Worm (Caenorhabditis elegans) whole organism, L3 larva: ENCODE results near the gene ephx-1.

Experiments
- ZK546.5 ChIP-seq: sonication (generic microtip); optimal IDR thresholded peaks from 2 replicates; lab custom pipeline; 2017; ENCODE audit warnings: missing biosample characterization, missing genetic modification characterization
- aly-2 ChIP-seq: fragments of 150-350 bp; optimal IDR thresholded peaks from 2 replicates; lab custom pipeline; 2014; ENCODE audit warnings: missing biosample characterization, missing genetic modification characterization
- ama-1 ChIP-seq: fragments of 150-350 bp; optimal IDR thresholded peaks from 2 replicates; lab custom pipeline; 2018
- ceh-82 ChIP-seq: fragments of 150-350 bp; optimal IDR thresholded peaks from 2 replicates; lab custom pipeline; 2014; ENCODE audit warnings: missing biosample characterization, missing genetic modification characterization
- ceh-9 ChIP-seq: sonication (generic microtip); optimal IDR thresholded peaks from 2 replicates; lab custom pipeline; 2018; ENCODE audit warnings: missing biosample characterization, missing genetic modification characterization
- daf-12 ChIP-seq: fragments of 150-350 bp; optimal IDR thresholded peaks from 2 replicates; lab custom pipeline; 2014; ENCODE audit warnings: missing biosample characterization, missing genetic modification reagents, missing genetic modification characterization
- egl-27 ChIP-seq: sonication (generic microtip); optimal IDR thresholded peaks from 4 replicates; lab custom pipeline; 2017; ENCODE audit warnings: missing biosample characterization, missing genetic modification reagents, missing genetic modification characterization
- egl-5 ChIP-seq: fragments of 150-350 bp; optimal IDR thresholded peaks from 2 replicates; lab custom pipeline; 2017; ENCODE audit warnings: missing biosample characterization, missing genetic modification reagents, missing genetic modification characterization, inconsistent platforms
- elt-2 ChIP-seq: sonication (generic microtip); optimal IDR thresholded peaks from 2 replicates; lab custom pipeline; 2016; ENCODE audit warnings: missing genetic modification reagents, mild to moderate bottlenecking, missing genetic modification characterization, missing compliant biosample characterization
- elt-3 ChIP-seq, 3 experiments: fragments of 150-350 bp in 1 of 3; sonication (generic microtip) in 2 of 3; optimal IDR thresholded peaks; 2 replicates in 2 of 3; 4 replicates in 1 of 3; lab custom pipeline; 2014 to 2017; ENCODE audit warnings: missing biosample characterization in 3 of 3, missing genetic modification characterization in 3 of 3
- fkh-10 ChIP-seq: sonication (generic microtip); optimal IDR thresholded peaks from 2 replicates; lab custom pipeline; 2017; ENCODE audit warnings: missing biosample characterization, missing genetic modification reagents, missing genetic modification characterization
- hmg-11 ChIP-seq: sonication (generic microtip); optimal IDR thresholded peaks from 2 replicates; lab custom pipeline; 2016; ENCODE audit warnings: missing genetic modification characterization, missing compliant biosample characterization
- jun-1 ChIP-seq: fragments of 150-350 bp; optimal IDR thresholded peaks from 2 replicates; lab custom pipeline; 2014; ENCODE audit warnings: missing biosample characterization, missing genetic modification reagents, missing genetic modification characterization
- lin-15B ChIP-seq: fragments of 150-350 bp; optimal IDR thresholded peaks from 2 replicates; lab custom pipeline; 2014; ENCODE audit warnings: missing biosample characterization, missing genetic modification characterization
- lin-39 ChIP-seq: fragments of 150-350 bp; optimal IDR thresholded peaks from 2 replicates; lab custom pipeline; 2018; ENCODE audit warnings: missing biosample characterization, missing genetic modification reagents, missing genetic modification characterization
- lsy-12 ChIP-seq: sonication (generic microtip); optimal IDR thresholded peaks from 2 replicates; lab custom pipeline; 2016; ENCODE audit warnings: mild to moderate bottlenecking, missing genetic modification characterization, missing compliant biosample characterization
- mdl-1 ChIP-seq: fragments of 150-350 bp; optimal IDR thresholded peaks from 2 replicates; lab custom pipeline; 2014; ENCODE audit warnings: missing biosample characterization, missing genetic modification characterization
- nfya-1 ChIP-seq: sonication (generic microtip); optimal IDR thresholded peaks from 2 replicates; lab custom pipeline; 2017; ENCODE audit warnings: missing genetic modification characterization, mild to moderate bottlenecking, missing compliant biosample characterization, antibody characterized with exemption, moderate library complexity; ENCODE audit not compliant: insufficient read depth
- nhr-11 ChIP-seq: fragments of 150-350 bp; optimal IDR thresholded peaks from 2 replicates; lab custom pipeline; 2014; ENCODE audit warnings: missing biosample characterization, missing genetic modification characterization
- nhr-12 ChIP-seq: fragments of 150-350 bp; optimal IDR thresholded peaks from 2 replicates; lab custom pipeline; 2014; ENCODE audit warnings: missing biosample characterization, missing genetic modification characterization
- nhr-23 ChIP-seq: fragments of 150-350 bp; optimal IDR thresholded peaks from 2 replicates; lab custom pipeline; 2014; ENCODE audit warnings: missing biosample characterization, missing genetic modification reagents, missing genetic modification characterization
- nhr-25 ChIP-seq: sonication (generic microtip); optimal IDR thresholded peaks from 2 replicates; lab custom pipeline; 2017; ENCODE audit warnings: missing biosample characterization, missing genetic modification characterization
- nhr-28 ChIP-seq: fragments of 150-350 bp; optimal IDR thresholded peaks from 2 replicates; lab custom pipeline; 2014; ENCODE audit warnings: missing biosample characterization, missing genetic modification characterization
- nhr-43 ChIP-seq: sonication (generic microtip); optimal IDR thresholded peaks from 2 replicates; lab custom pipeline; 2016; ENCODE audit warnings: mild to moderate bottlenecking, missing genetic modification characterization, missing compliant biosample characterization; ENCODE audit not compliant: poor library complexity, severe bottlenecking
- nhr-76 ChIP-seq: fragments of 150-350 bp; sonication (generic microtip); optimal IDR thresholded peaks from 5 replicates; lab custom pipeline; 2014; ENCODE audit warnings: missing biosample characterization, missing genetic modification characterization
- nhr-77 ChIP-seq: fragments of 150-350 bp; optimal IDR thresholded peaks from 2 replicates; lab custom pipeline; 2014; ENCODE audit warnings: missing biosample characterization, missing genetic modification characterization
- pha-4 ChIP-seq: fragments of 150-350 bp; optimal IDR thresholded peaks from 2 replicates; lab custom pipeline; 2014; ENCODE audit warnings: missing biosample characterization, missing genetic modification reagents, missing genetic modification characterization
- pqm-1 ChIP-seq: fragments of 150-350 bp; optimal IDR thresholded peaks from 2 replicates; lab custom pipeline; 2017; ENCODE audit warnings: missing biosample characterization, missing genetic modification characterization, inconsistent platforms
- sea-2 ChIP-seq: fragments of 150-350 bp; sonication (generic microtip); optimal IDR thresholded peaks from 4 replicates; lab custom pipeline; 2014; ENCODE audit warnings: missing biosample characterization, missing genetic modification reagents, missing genetic modification characterization
- skn-1 ChIP-seq: fragments of 150-350 bp; optimal IDR thresholded peaks from 2 replicates; lab custom pipeline; 2014; ENCODE audit warnings: missing biosample characterization, missing genetic modification characterization
- snpc-4 ChIP-seq: fragments of 150-350 bp; optimal IDR thresholded peaks from 2 replicates; lab custom pipeline; 2014; ENCODE audit warnings: missing biosample characterization, missing genetic modification characterization
- tbx-2 ChIP-seq: sonication (generic microtip); optimal IDR thresholded peaks from 2 replicates; lab custom pipeline; 2016; ENCODE audit warnings: mild to moderate bottlenecking, missing genetic modification characterization, missing compliant biosample characterization
- ztf-4 ChIP-seq: fragments of 150-350 bp; optimal IDR thresholded peaks from 2 replicates; lab custom pipeline; 2014; ENCODE audit warnings: missing biosample characterization, missing genetic modification characterization

Gene ephx-1

ce11 chrII:4004614-4005013 is at the start of gene ephx-1:
Gene ephx-1, plus strand, starts transcription at chrII:4004914.
- TF ChIP-seq pha-4 (tag; lab: Kevin White, UChicago) (peak; percentile 19), ama-1 (no peak), nhr-77 (tag; lab: Kevin White, UChicago) (no peak)

ce11 chrII:3955938-3956337 is 48.8 kb upstream of the ephx-1 start:
- TF ChIP-seq daf-12 (tag; lab: Kevin White, UChicago) (no peak), egl-5 (tag; lab: Kevin White, UChicago) (peak; percentile 12)

ce11 chrII:3956744-3957143 is 48.0 kb upstream of the ephx-1 start:
- TF ChIP-seq daf-12 (tag; lab: Kevin White, UChicago) (no peak), nhr-12 (tag; lab: Kevin White, UChicago) (no peak), egl-5 (tag; lab: Kevin White, UChicago) (peak; percentile 6), nfya-1 (tag; lab: Kevin White, UChicago) (peak; percentile 60), snpc-4 (tag; lab: Kevin White, UChicago) (peak; percentile 38)

- TF ChIP-seq nhr-43 (tag; lab: Kevin White, UChicago) (no peak), pha-4 (tag; lab: Kevin White, UChicago) (peak; percentile 69)
- TF ChIP-seq, all 47 proteins: peak for 1
Observed at ce11 chrII:3957455-3958212, 47.1 kb upstream of the ephx-1 start.

ce11 chrII:3958673-3959299 is 45.9 kb upstream of the ephx-1 start:
- peak; percentile 48 for TF ChIP-seq ztf-4 (tag; lab: Kevin White, UChicago)
- peak; percentile 87 for TF ChIP-seq pqm-1 (tag; lab: Kevin White, UChicago)
- TF ChIP-seq lin-15B: peak; percentile 36
- TF ChIP-seq jun-1: peak; percentile 72
- TF ChIP-seq tbx-2 (tag; lab: Kevin White, UChicago): peak; percentile 10
- no peak for TF ChIP-seq skn-1 (tag; lab: Kevin White, UChicago)
- peak; percentile 100 for TF ChIP-seq pha-4 (tag; lab: Kevin White, UChicago)
- TF ChIP-seq elt-2 (tag; lab: Kevin White, UChicago): peak; percentile 83
- TF ChIP-seq egl-27: peak; percentile 35
- no peak for TF ChIP-seq nhr-25
- peak; percentile 92 for TF ChIP-seq mdl-1 (tag; lab: Kevin White, UChicago)
- TF ChIP-seq nhr-43 (tag; lab: Kevin White, UChicago): no peak
- TF ChIP-seq hmg-11 (tag; lab: Kevin White, UChicago): peak; percentile 78
- TF ChIP-seq ZK546.5: no peak
- peak; percentile 65 for TF ChIP-seq fkh-10 (GFP tag; lab: Kevin White, UChicago)
- peak; percentile 45 for TF ChIP-seq snpc-4 (tag; lab: Kevin White, UChicago)
- peak; percentile 69 for TF ChIP-seq nhr-11 (tag; lab: Kevin White, UChicago)
- peak; percentile 54 for TF ChIP-seq ama-1
- TF ChIP-seq lsy-12: peak; percentile 75
- peak; percentile 82 for TF ChIP-seq lin-39 (tag; lab: Kevin White, UChicago)
- TF ChIP-seq sea-2: peak; percentile 88
- TF ChIP-seq nhr-28: no peak
- TF ChIP-seq nfya-1 (tag; lab: Kevin White, UChicago): peak; percentile 73
- peak; percentile 22 for TF ChIP-seq nhr-23
- TF ChIP-seq egl-5 (tag; lab: Kevin White, UChicago): peak; percentile 72

- TF ChIP-seq nhr-76 (tag; lab: Kevin White, UChicago): no peak
- TF ChIP-seq elt-3 (tag; optimal IDR thresholded peaks at IDR 0.05; lab: Kevin White, UChicago): no peak
- TF ChIP-seq nhr-23: no peak
- no peak for TF ChIP-seq lin-15B
- TF ChIP-seq nhr-28: no peak
- no peak for TF ChIP-seq jun-1
- no peak for TF ChIP-seq aly-2 (tag; lab: Kevin White, UChicago)
- TF ChIP-seq sea-2: peak; percentile 91
- TF ChIP-seq nhr-11 (tag; lab: Kevin White, UChicago): no peak
- no peak for TF ChIP-seq ztf-4 (tag; lab: Kevin White, UChicago)
- TF ChIP-seq hmg-11 (tag; lab: Kevin White, UChicago): no peak
- TF ChIP-seq ceh-9 (tag; lab: Kevin White, UChicago): no peak
- TF ChIP-seq nfya-1 (tag; lab: Kevin White, UChicago): peak; percentile 10
- no peak for TF ChIP-seq ceh-82 (tag; lab: Kevin White, UChicago)
- TF ChIP-seq, all 47 proteins: peak for 2
Observed at ce11 chrII:3959432-3960102, 45.1 kb upstream of the ephx-1 start.
